Fruit fly (Drosophila melanogaster): ENCODE results near the gene Archease.

Archease gene

DNA sequence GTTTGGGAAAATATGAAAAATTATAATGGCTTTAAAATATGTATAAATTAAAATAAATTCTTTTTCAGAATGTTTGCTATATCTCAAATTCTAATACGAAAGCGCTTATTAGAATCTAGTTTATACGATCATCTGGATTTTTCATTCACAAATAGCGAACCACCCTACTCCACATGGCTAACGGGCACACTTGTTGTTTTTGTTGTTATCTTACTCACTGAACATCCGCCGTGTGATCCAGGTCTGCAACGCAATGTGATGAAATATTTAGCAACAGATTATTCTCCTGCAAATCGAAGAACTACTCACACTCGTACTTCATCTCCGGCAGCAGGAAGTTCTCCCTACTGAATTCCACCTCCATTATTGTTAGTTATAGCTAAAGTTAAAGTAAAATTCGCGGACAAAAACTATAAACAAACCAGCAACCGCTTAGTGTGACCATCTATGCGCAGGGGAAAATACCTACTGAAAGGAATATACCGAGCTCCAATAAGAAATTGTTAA, at the start of gene Archease (continued):
- TF ChIP-seq NC2α (GFP tag; optimal IDR thresholded peaks at IDR 0.05) (no peak), CG13424 (tag; optimal IDR thresholded peaks at IDR 0.05) (peak; percentile 63), Hmr (GFP tag; optimal IDR thresholded peaks at IDR 0.05) (peak; percentile 68), CG7987 (GFP tag; optimal IDR thresholded peaks at IDR 0.05) (peak; percentile 58), MBD-R2 (GFP tag; IDR thresholded peaks at IDR 0.05) (peak; percentile 61), CG10543 (GFP tag; optimal IDR thresholded peaks at IDR 0.05) (peak; percentile 51), CG11247 (GFP tag; IDR thresholded peaks at IDR 0.05) (peak; percentile 13; the same call in 1 of the 2 replicates), dm (GFP tag; optimal IDR thresholded peaks at IDR 0.05) (peak; percentile 47), onecut (GFP tag; IDR thresholded peaks at IDR 0.05) (peak; percentile 51), tll (GFP tag; optimal IDR thresholded peaks at IDR 0.05) (no peak), Six4 (GFP tag; optimal IDR thresholded peaks at IDR 0.05) (no peak), Fer1 (GFP tag; optimal IDR thresholded peaks at IDR 0.05) (peak; percentile 82), CG7928 (GFP tag; optimal IDR thresholded peaks at IDR 0.05) (no peak), E2f1 (GFP tag; IDR thresholded peaks at IDR 0.05) (peak; percentile 55; the same call in 1 of the 2 replicates), CG3163 (GFP tag; optimal IDR thresholded peaks at IDR 0.05) (no peak), mam (GFP tag; optimal IDR thresholded peaks at IDR 0.05) (peak; percentile 23), run (tag; optimal IDR thresholded peaks at IDR 0.05) (peak; percentile 3), CG1529 (GFP tag; optimal IDR thresholded peaks at IDR 0.05) (peak; percentile 22), CG10979 (tag; optimal IDR thresholded peaks at IDR 0.05) (peak; percentile 56), Ssrp (tag; optimal IDR thresholded peaks at IDR 0.05) (peak; percentile 6), CG2889 (GFP tag; IDR thresholded peaks at IDR 0.05) (no peak), sug (tag; optimal IDR thresholded peaks at IDR 0.05) (peak; percentile 53), dysf (GFP tag; IDR thresholded peaks at IDR 0.05) (peak; percentile 34; the same call in 1 of the 3 replicates), CG2678 (tag; optimal IDR thresholded peaks at IDR 0.05) (peak; percentile 76), Sin3A (optimal IDR thresholded peaks at IDR 0.05) (peak; percentile 49), gcm (GFP tag; optimal IDR thresholded peaks at IDR 0.05) (peak; percentile 61), unc-4 (GFP tag; IDR thresholded peaks at IDR 0.05; ENCODE audit: partially characterized antibody) (no peak), CG18011 (GFP tag; optimal IDR thresholded peaks at IDR 0.05) (peak; percentile 55), CrebB (tag; optimal IDR thresholded peaks at IDR 0.05) (peak; percentile 58), Med (GFP tag) (peak; percentile 86), CG2712 (tag; optimal IDR thresholded peaks at IDR 0.05) (peak; percentile 63), CG3995 (GFP tag; optimal IDR thresholded peaks at IDR 0.05) (peak; percentile 20), cas (GFP tag; IDR thresholded peaks at IDR 0.05) (0 out of 2 replicates have a peak, but pooled peaks have one; percentile 19), CG1832 (GFP tag; optimal IDR thresholded peaks at IDR 0.05) (no peak), corto (GFP tag; optimal IDR thresholded peaks at IDR 0.05) (peak; percentile 45), Bdp1 (GFP tag; optimal IDR thresholded peaks at IDR 0.05) (no peak), CoRest (tag; optimal IDR thresholded peaks at IDR 0.05) (peak; percentile 39), lilli (GFP tag; optimal IDR thresholded peaks at IDR 0.05) (peak; percentile 51), az2 (GFP tag; optimal IDR thresholded peaks at IDR 0.05) (peak; percentile 10), H2.0 (GFP tag; IDR thresholded peaks at IDR 0.05) (0 out of 2 replicates have a peak, but pooled peaks have one; percentile 30), nom (GFP tag; optimal IDR thresholded peaks at IDR 0.05) (peak; percentile 73), CG2120 (GFP tag; optimal IDR thresholded peaks at IDR 0.05) (peak; percentile 66), trem (tag; optimal IDR thresholded peaks at IDR 0.05) (peak; percentile 30), cg (GFP tag; optimal IDR thresholded peaks at IDR 0.05) (no peak), CG8290 (GFP tag; optimal IDR thresholded peaks at IDR 0.05) (no peak), CG8290 (tag; optimal IDR thresholded peaks at IDR 0.05) (no peak), seq (GFP tag; IDR thresholded peaks at IDR 0.05) (0 out of 2 replicates have a peak, but pooled peaks have one; percentile 38), ac (GFP tag; optimal IDR thresholded peaks at IDR 0.05) (no peak), C15 (GFP tag; IDR thresholded peaks at IDR 0.05) (0 out of 3 replicates have a peak, but pooled peaks have one; percentile 11), nmo (GFP tag; optimal IDR thresholded peaks at IDR 0.05) (peak; percentile 52)
